Worm (Caenorhabditis elegans) whole organism, L4 larva: ENCODE results near the gene asps-1.

Source experiments
- F26F4.8 ChIP-seq: fragments of 200-800 bp; sonication (Bioruptor generic); conservative IDR thresholded peaks from 2 replicates; pipeline ENCODE4 v1.3.6; 2022; ENCODE audit warnings: missing genetic modification characterization, missing compliant biosample characterization
- R02D3.7 ChIP-seq: fragments of 150-350 bp; sonication (generic microtip); optimal IDR thresholded peaks from 3 replicates; lab custom pipeline; 2014; ENCODE audit warnings: missing biosample characterization, missing genetic modification characterization
- T20F7.1 ChIP-seq: fragments of 200-800 bp; sonication (Bioruptor generic); optimal IDR thresholded peaks from 2 replicates; lab custom pipeline; 2018; ENCODE audit warnings: mild to moderate bottlenecking, missing genetic modification characterization, missing compliant biosample characterization
- Y105C5A.15 ChIP-seq: fragments of 200-800 bp; sonication (Bioruptor generic); IDR thresholded peaks from 2 replicates; pipeline ENCODE4 v1.3.6; 2022; ENCODE audit warnings: missing genetic modification characterization, missing compliant biosample characterization
- Y48G9A.11 ChIP-seq: fragments of 200-800 bp; sonication (Bioruptor generic); IDR thresholded peaks from 2 replicates; pipeline ENCODE4 v1.3.6; 2022; ENCODE audit warnings: missing genetic modification reagents, missing genetic modification characterization, missing compliant biosample characterization
- Y5F2A.4 ChIP-seq: fragments of 200-800 bp; sonication (Bioruptor generic); optimal IDR thresholded peaks from 2 replicates; lab custom pipeline; 2018; ENCODE audit warnings: mild to moderate bottlenecking, missing genetic modification characterization, missing compliant biosample characterization
- Y75B8A.6 ChIP-seq: fragments of 200-800 bp; sonication (Bioruptor generic); IDR thresholded peaks from 2 replicates; pipeline ENCODE4 v1.3.6; 2022; ENCODE audit warnings: missing genetic modification reagents, missing genetic modification characterization, missing compliant biosample characterization
- ZK337.2 ChIP-seq: fragments of 200-800 bp; sonication (Bioruptor generic); IDR thresholded peaks from 2 replicates; pipeline ENCODE4 v1.3.6; 2022; ENCODE audit warnings: missing genetic modification reagents, missing genetic modification characterization, missing compliant biosample characterization
- ama-1 ChIP-seq: fragments of 150-350 bp; optimal IDR thresholded peaks from 2 replicates; lab custom pipeline; 2014; ENCODE audit warnings: inconsistent platforms, mixed read lengths
- attf-4 ChIP-seq: sonication (generic microtip); optimal IDR thresholded peaks from 3 replicates; lab custom pipeline; 2017; ENCODE audit warnings: missing biosample characterization, missing genetic modification characterization
- ceh-82 ChIP-seq: sonication (generic microtip); optimal IDR thresholded peaks from 2 replicates; lab custom pipeline; 2017; ENCODE audit warnings: missing biosample characterization, missing genetic modification characterization
- cey-2 ChIP-seq: sonication (generic microtip); optimal IDR thresholded peaks from 3 replicates; lab custom pipeline; 2017; ENCODE audit warnings: missing genetic modification characterization, mild to moderate bottlenecking, missing compliant biosample characterization, antibody characterized with exemption, borderline replicate concordance; ENCODE audit not compliant: insufficient read depth
- ctbp-1 ChIP-seq: fragments of 200-800 bp; sonication (Bioruptor generic); IDR thresholded peaks from 2 replicates; pipeline ENCODE4 v1.3.6; 2022; ENCODE audit warnings: missing genetic modification reagents, missing genetic modification characterization, missing compliant biosample characterization
- daf-8 ChIP-seq: fragments of 200-800 bp; sonication (Bioruptor generic); IDR thresholded peaks from 2 replicates; pipeline ENCODE4 v1.3.6; 2022; ENCODE audit warnings: missing genetic modification characterization, missing compliant biosample characterization
- dmd-9 ChIP-seq: fragments of 200-800 bp; sonication (Bioruptor generic); IDR thresholded peaks from 2 replicates; pipeline ENCODE4 v1.3.6; 2022; ENCODE audit warnings: missing genetic modification reagents, missing genetic modification characterization, missing compliant biosample characterization
- duxl-1 ChIP-seq: sonication (generic microtip); optimal IDR thresholded peaks from 2 replicates; lab custom pipeline; 2016; ENCODE audit warnings: mild to moderate bottlenecking, missing genetic modification characterization, moderate library complexity, missing compliant biosample characterization; ENCODE audit not compliant: poor library complexity
- egl-27 ChIP-seq: sonication (generic microtip); optimal IDR thresholded peaks from 3 replicates; lab custom pipeline; 2017; ENCODE audit warnings: missing biosample characterization, missing genetic modification reagents, missing genetic modification characterization
- fkh-10 ChIP-seq: fragments of 150-350 bp; optimal IDR thresholded peaks from 2 replicates; lab custom pipeline; 2014; ENCODE audit warnings: missing biosample characterization, missing genetic modification reagents, missing genetic modification characterization
- gei-8 ChIP-seq: fragments of 200-800 bp; sonication (Bioruptor generic); optimal IDR thresholded peaks from 2 replicates; lab custom pipeline; 2018; ENCODE audit warnings: mild to moderate bottlenecking, missing genetic modification characterization, missing compliant biosample characterization
- hlh-11 ChIP-seq: fragments of 200-800 bp; sonication (Bioruptor generic); optimal IDR thresholded peaks from 2 replicates; lab custom pipeline; 2018; ENCODE audit warnings: mild to moderate bottlenecking, missing genetic modification characterization, missing compliant biosample characterization
- hmg-1.1 ChIP-seq: fragments of 200-800 bp; sonication (Bioruptor generic); IDR thresholded peaks from 2 replicates; pipeline ENCODE4 v1.3.6; 2022; ENCODE audit warnings: missing genetic modification reagents, missing genetic modification characterization, missing compliant biosample characterization
- jun-1 ChIP-seq: fragments of 150-350 bp; optimal IDR thresholded peaks from 2 replicates; lab custom pipeline; 2014; ENCODE audit warnings: missing biosample characterization, missing genetic modification reagents, missing genetic modification characterization
- lin-13 ChIP-seq: fragments of 150-350 bp; optimal IDR thresholded peaks from 2 replicates; lab custom pipeline; 2014; ENCODE audit warnings: missing biosample characterization, missing genetic modification reagents, missing genetic modification characterization
- lin-15B ChIP-seq: fragments of 150-350 bp; sonication (generic microtip); optimal IDR thresholded peaks from 3 replicates; lab custom pipeline; 2014; ENCODE audit warnings: missing biosample characterization, missing genetic modification characterization
- lin-38 ChIP-seq: fragments of 200-800 bp; sonication (Bioruptor generic); IDR thresholded peaks from 2 replicates; pipeline ENCODE4 v1.3.6; 2022; ENCODE audit warnings: missing genetic modification reagents, missing genetic modification characterization, missing compliant biosample characterization
- lir-3 ChIP-seq: sonication (generic microtip); optimal IDR thresholded peaks from 2 replicates; lab custom pipeline; 2016; ENCODE audit warnings: mild to moderate bottlenecking, missing genetic modification characterization, missing compliant biosample characterization
- madf-9 ChIP-seq: fragments of 200-800 bp; sonication (Bioruptor generic); conservative IDR thresholded peaks from 2 replicates; pipeline ENCODE4 v1.3.6; 2022; ENCODE audit warnings: missing genetic modification reagents, missing genetic modification characterization, missing compliant biosample characterization
- mdt-29 ChIP-seq: fragments of 200-800 bp; sonication (Bioruptor generic); IDR thresholded peaks from 2 replicates; pipeline ENCODE4 v1.3.6; 2022; ENCODE audit warnings: missing genetic modification reagents, missing genetic modification characterization, missing compliant biosample characterization
- mep-1 ChIP-seq: fragments of 150-350 bp; sonication (generic microtip); optimal IDR thresholded peaks from 3 replicates; lab custom pipeline; 2014; ENCODE audit warnings: missing biosample characterization, missing genetic modification characterization
- mes-2 ChIP-seq: sonication (generic microtip); optimal IDR thresholded peaks from 2 replicates; lab custom pipeline; 2016; ENCODE audit warnings: missing genotype, mild to moderate bottlenecking, missing genetic modification characterization, missing compliant biosample characterization; ENCODE audit not compliant: poor library complexity, severe bottlenecking
- mxl-2 ChIP-seq: fragments of 200-800 bp; sonication (Bioruptor generic); conservative IDR thresholded peaks from 2 replicates; pipeline ENCODE4 v1.3.6; 2022; ENCODE audit warnings: missing genetic modification reagents, missing genetic modification characterization, missing compliant biosample characterization
- nhr-10 ChIP-seq: fragments of 150-350 bp; optimal IDR thresholded peaks from 2 replicates; lab custom pipeline; 2014; ENCODE audit warnings: missing biosample characterization, missing genetic modification characterization
- nhr-102 ChIP-seq: sonication (generic microtip); optimal IDR thresholded peaks from 2 replicates; lab custom pipeline; 2016; ENCODE audit warnings: mild to moderate bottlenecking, missing genetic modification characterization, moderate library complexity, missing compliant biosample characterization
- nhr-111 ChIP-seq: fragments of 200-800 bp; sonication (Bioruptor generic); optimal IDR thresholded peaks from 2 replicates; lab custom pipeline; 2018; ENCODE audit warnings: mild to moderate bottlenecking, missing genetic modification characterization, missing compliant biosample characterization
- nhr-237 ChIP-seq: sonication (generic microtip); optimal IDR thresholded peaks from 2 replicates; lab custom pipeline; 2017; ENCODE audit warnings: missing biosample characterization, missing genetic modification characterization
- nhr-25 ChIP-seq: sonication (generic microtip); optimal IDR thresholded peaks from 2 replicates; lab custom pipeline; 2017; ENCODE audit warnings: missing genetic modification characterization, mild to moderate bottlenecking, missing compliant biosample characterization, antibody characterized with exemption, moderate library complexity, borderline replicate concordance; ENCODE audit not compliant: insufficient read depth
- nhr-28 ChIP-seq: fragments of 150-350 bp; optimal IDR thresholded peaks from 2 replicates; lab custom pipeline; 2014; ENCODE audit warnings: missing biosample characterization, missing genetic modification characterization
- php-3 ChIP-seq: fragments of 200-800 bp; sonication (Bioruptor generic); IDR thresholded peaks from 2 replicates; pipeline ENCODE4 v1.3.6; 2022; ENCODE audit warnings: missing genetic modification reagents, missing genetic modification characterization, missing compliant biosample characterization
- rbr-2 ChIP-seq: sonication (generic microtip); optimal IDR thresholded peaks from 2 replicates; lab custom pipeline; 2016; ENCODE audit warnings: missing genotype, missing genetic modification characterization, missing compliant biosample characterization
- set-16 ChIP-seq: fragments of 200-800 bp; sonication (Bioruptor generic); IDR thresholded peaks from 2 replicates; pipeline ENCODE4 v1.3.6; 2022; ENCODE audit warnings: missing genetic modification reagents, missing genetic modification characterization, missing compliant biosample characterization
- skn-1 ChIP-seq: fragments of 150-350 bp; optimal IDR thresholded peaks from 2 replicates; lab custom pipeline; 2014; ENCODE audit warnings: missing biosample characterization, missing genetic modification characterization
- snpc-1.2 ChIP-seq: fragments of 200-800 bp; sonication (Bioruptor generic); IDR thresholded peaks from 2 replicates; pipeline ENCODE4 v1.3.6; 2022; ENCODE audit warnings: missing genetic modification reagents, missing genetic modification characterization, missing compliant biosample characterization
- spr-1 ChIP-seq: sonication (generic microtip); optimal IDR thresholded peaks from 2 replicates; lab custom pipeline; 2016; ENCODE audit warnings: mild to moderate bottlenecking, missing genetic modification characterization, missing compliant biosample characterization
- spr-3 ChIP-seq: fragments of 200-800 bp; sonication (Bioruptor generic); optimal IDR thresholded peaks from 2 replicates; lab custom pipeline; 2018; ENCODE audit warnings: mild to moderate bottlenecking, missing genetic modification characterization, missing compliant biosample characterization
- tra-1 ChIP-seq: fragments of 200-800 bp; sonication (Bioruptor generic); IDR thresholded peaks from 2 replicates; pipeline ENCODE4 v1.3.6; 2022; ENCODE audit warnings: missing genetic modification reagents, missing genetic modification characterization, missing compliant biosample characterization
- unc-130 ChIP-seq: sonication (generic microtip); optimal IDR thresholded peaks from 2 replicates; lab custom pipeline; 2016; ENCODE audit warnings: missing genetic modification reagents, missing genetic modification characterization, missing compliant biosample characterization
- unc-39 ChIP-seq: sonication (generic microtip); optimal IDR thresholded peaks from 2 replicates; lab custom pipeline; 2017; ENCODE audit warnings: missing biosample characterization, missing genetic modification characterization
- zfp-2 ChIP-seq: sonication (generic microtip); optimal IDR thresholded peaks from 2 replicates; lab custom pipeline; 2016; ENCODE audit warnings: mild to moderate bottlenecking, missing genetic modification characterization, missing compliant biosample characterization
- zip-11 ChIP-seq: fragments of 200-800 bp; sonication (Bioruptor generic); IDR thresholded peaks from 2 replicates; pipeline ENCODE4 v1.3.6; 2022; ENCODE audit warnings: missing genetic modification characterization, missing compliant biosample characterization
- zip-2 ChIP-seq: fragments of 150-350 bp; optimal IDR thresholded peaks from 2 replicates; lab custom pipeline; 2014; ENCODE audit warnings: missing biosample characterization, missing genetic modification characterization
- ztf-7 ChIP-seq: fragments of 150-350 bp; optimal IDR thresholded peaks from 2 replicates; lab custom pipeline; 2014; ENCODE audit warnings: missing biosample characterization, missing genetic modification characterization

Gene asps-1

DNA sequence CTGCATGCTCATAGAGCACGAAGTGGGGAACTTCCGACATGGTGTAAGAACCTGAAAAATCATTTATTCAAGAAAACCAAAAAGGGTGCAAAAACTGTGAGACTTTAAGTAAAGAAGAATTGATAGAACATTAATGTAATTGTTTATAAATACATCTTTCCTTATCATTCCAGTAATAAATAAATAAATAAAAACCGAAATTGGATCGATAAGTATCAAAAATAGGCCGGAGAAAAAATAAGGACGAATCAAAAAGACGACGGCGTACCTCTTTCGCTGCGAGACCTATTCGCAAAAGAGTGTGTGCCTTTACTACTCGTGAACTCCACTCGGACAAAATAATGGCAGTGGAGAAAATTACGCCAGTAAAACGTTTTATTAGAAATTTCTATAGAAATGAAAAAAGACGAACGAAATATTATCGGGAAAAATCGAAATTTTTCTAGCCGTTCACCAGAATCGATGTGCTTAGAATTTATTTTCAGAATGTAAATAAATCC, 35.8 kb upstream of the asps-1 start, which contains the start of gene nol-56 (continued):
- TF ChIP-seq nhr-102 (tag; lab: Kevin White, UChicago) (peak; percentile 34), madf-9 (GFP tag; lab: Robert Waterston, UW) (no peak), fkh-10 (no peak), mes-2 (tag; lab: Kevin White, UChicago) (peak; percentile 93), dmd-9 (GFP tag; lab: Robert Waterston, UW) (0 out of 2 replicates have a peak, but pooled peaks have one; percentile 57), snpc-1.2 (GFP tag; lab: Robert Waterston, UW) (no peak), mxl-2 (no peak), ZK337.2 (GFP tag; lab: Robert Waterston, UW) (peak; percentile 74; the same call in 1 of the 2 replicates), Y48G9A.11 (GFP tag; lab: Robert Waterston, UW) (no peak), zip-2 (no peak), nhr-25 (tag; lab: Kevin White, UChicago) (peak; percentile 79), php-3 (GFP tag; lab: Robert Waterston, UW) (no peak), ama-1 (no peak), Y105C5A.15 (GFP tag; lab: Robert Waterston, UW) (no peak), lir-3 (no peak), gei-8 (GFP tag; lab: Kevin White, UChicago) (no peak), duxl-1 (tag; lab: Kevin White, UChicago) (peak; percentile 36), spr-1 (tag; lab: Kevin White, UChicago) (peak; percentile 52), zip-11 (GFP tag; lab: Robert Waterston, UW) (no peak), unc-39 (tag; lab: Kevin White, UChicago) (no peak), ceh-82 (tag; lab: Kevin White, UChicago) (no peak), attf-4 (tag; lab: Kevin White, UChicago) (no peak), lin-38 (GFP tag; lab: Robert Waterston, UW) (peak; percentile 74), spr-3 (GFP tag; lab: Kevin White, UChicago) (no peak), rbr-2 (tag; lab: Kevin White, UChicago) (peak; percentile 71), mdt-29 (GFP tag; lab: Robert Waterston, UW) (no peak), unc-130 (peak; percentile 64), Y75B8A.6 (no peak), nhr-10 (tag; lab: Kevin White, UChicago) (no peak), lin-15B (tag; lab: Kevin White, UChicago) (no peak), hlh-11 (tag; lab: Kevin White, UChicago) (no peak), zfp-2 (tag; lab: Kevin White, UChicago) (peak; percentile 22), daf-8 (no peak), egl-27 (tag; lab: Kevin White, UChicago) (no peak), jun-1 (tag; lab: Kevin White, UChicago) (no peak), nhr-28 (tag; lab: Kevin White, UChicago) (peak; percentile 60), nhr-111 (GFP tag; lab: Kevin White, UChicago) (no peak), Y5F2A.4 (GFP tag; lab: Kevin White, UChicago) (no peak), lin-13 (GFP tag; lab: Kevin White, UChicago) (peak; percentile 52), T20F7.1 (GFP tag; lab: Kevin White, UChicago) (peak; percentile 77), set-16 (GFP tag; lab: Robert Waterston, UW) (no peak), R02D3.7 (tag; lab: Kevin White, UChicago) (no peak), nhr-237 (tag; lab: Kevin White, UChicago) (no peak), mep-1 (tag; lab: Kevin White, UChicago) (peak; percentile 87), ztf-7 (tag; lab: Kevin White, UChicago) (peak; percentile 62), tra-1 (GFP tag; lab: Robert Waterston, UW) (no peak), hmg-1.1 (GFP tag; lab: Robert Waterston, UW) (peak; percentile 68), cey-2 (no peak), F26F4.8 (no peak), ctbp-1 (GFP tag; lab: Robert Waterston, UW) (0 out of 2 replicates have a peak, but pooled peaks have one; percentile 36), skn-1 (tag; lab: Kevin White, UChicago) (no peak)
